Fruit fly (Drosophila melanogaster) whole organism, adult: ENCODE data around the gene hop.

Experiments
- CG11617 ChIP-seq: fragments of 200-800 bp; sonication (Bioruptor generic); optimal IDR thresholded peaks from 2 replicates; lab custom pipeline; 2017; ENCODE audit warnings: mild to moderate bottlenecking, missing biosample characterization, missing genetic modification reagents, missing genetic modification characterization
- CG12768 ChIP-seq: fragments of 200-800 bp; sonication (Bioruptor generic); optimal IDR thresholded peaks from 2 replicates; lab custom pipeline; 2017; ENCODE audit warnings: missing biosample characterization, missing genetic modification characterization, mild to moderate bottlenecking, moderate library complexity, missing genetic modification reagents
- CG14711 ChIP-seq: fragments of 200-800 bp; sonication (Bioruptor generic); optimal IDR thresholded peaks from 2 replicates; lab custom pipeline; 2018; ENCODE audit warnings: missing biosample characterization, mild to moderate bottlenecking, missing genetic modification characterization, moderate library complexity
- CG1620 ChIP-seq: fragments of 200-800 bp; sonication (Bioruptor generic); optimal IDR thresholded peaks from 2 replicates; lab custom pipeline; 2016; ENCODE audit warnings: missing biosample characterization, missing genetic modification characterization
- CG33017 ChIP-seq: fragments of 200-800 bp; sonication (Bioruptor generic); optimal IDR thresholded peaks from 2 replicates; lab custom pipeline; 2018; ENCODE audit warnings: missing biosample characterization, mild to moderate bottlenecking, missing genetic modification characterization, moderate library complexity
- CG5204 ChIP-seq: fragments of 200-800 bp; sonication (Bioruptor generic); optimal IDR thresholded peaks from 2 replicates; lab custom pipeline; 2016; ENCODE audit warnings: missing biosample characterization, missing genetic modification characterization
- CG7045 ChIP-seq: fragments of 200-800 bp; sonication (Bioruptor generic); optimal IDR thresholded peaks from 2 replicates; lab custom pipeline; 2017; ENCODE audit warnings: missing biosample characterization, mild to moderate bottlenecking, missing genetic modification characterization
- CG7101 ChIP-seq: fragments of 200-800 bp; sonication (Bioruptor generic); optimal IDR thresholded peaks from 2 replicates; lab custom pipeline; 2018; ENCODE audit warnings: missing biosample characterization, mild to moderate bottlenecking, missing genetic modification characterization, moderate library complexity
- Clk ChIP-seq: fragments of 200-800 bp; sonication (Bioruptor generic); optimal IDR thresholded peaks from 2 replicates; lab custom pipeline; 2017; ENCODE audit warnings: missing biosample characterization, missing genetic modification characterization
- Crg-1 ChIP-seq: fragments of 200-800 bp; sonication (Bioruptor generic); optimal IDR thresholded peaks from 2 replicates; lab custom pipeline; 2016; ENCODE audit warnings: missing biosample characterization, missing genetic modification characterization
- Hr96 ChIP-seq: fragments of 200-800 bp; sonication (Bioruptor generic); optimal IDR thresholded peaks from 2 replicates; lab custom pipeline; 2016; ENCODE audit warnings: missing biosample characterization, missing genetic modification characterization
- Mnt ChIP-seq: fragments of 200-800 bp; sonication (Bioruptor generic); optimal IDR thresholded peaks from 2 replicates; lab custom pipeline; 2016; ENCODE audit warnings: missing biosample characterization, mild to moderate bottlenecking, missing genetic modification characterization
- bab1 ChIP-seq: fragments of 200-800 bp; sonication (Bioruptor generic); optimal IDR thresholded peaks from 3 replicates; lab custom pipeline; 2019; ENCODE audit warnings: missing biosample characterization, mild to moderate bottlenecking, missing genetic modification characterization, moderate library complexity
- cic ChIP-seq: fragments of 200-800 bp; sonication (Bioruptor generic); optimal IDR thresholded peaks from 2 replicates; lab custom pipeline; 2017; ENCODE audit warnings: missing biosample characterization, mild to moderate bottlenecking, missing genetic modification characterization, moderate library complexity
- cnc ChIP-seq, 2 experiments: fragments of >200 bp; optimal IDR thresholded peaks; 2 replicates each; lab custom pipeline; 2017
- kay ChIP-seq: fragments of 200-800 bp; sonication (Bioruptor generic); peaks from one replicate; lab custom pipeline; 2016; ENCODE audit warnings: missing biosample characterization, missing genetic modification characterization, borderline replicate concordance
- ovo ChIP-seq: fragments of 200-800 bp; sonication (Bioruptor generic); optimal IDR thresholded peaks from 2 replicates; lab custom pipeline; 2016; ENCODE audit warnings: missing biosample characterization, missing genetic modification characterization
- pad ChIP-seq: fragments of 200-800 bp; sonication (Bioruptor generic); optimal IDR thresholded peaks from 3 replicates; lab custom pipeline; 2017; ENCODE audit warnings: missing biosample characterization, missing genetic modification characterization, mild to moderate bottlenecking, moderate library complexity, missing genetic modification reagents
- tj ChIP-seq: fragments of 200-800 bp; sonication (Bioruptor generic); optimal IDR thresholded peaks from 3 replicates; lab custom pipeline; 2017; ENCODE audit warnings: missing biosample characterization, mild to moderate bottlenecking, missing genetic modification characterization, moderate library complexity
- toe ChIP-seq: fragments of 200-800 bp; sonication (Bioruptor generic); optimal IDR thresholded peaks from 2 replicates; lab custom pipeline; 2016; ENCODE audit warnings: missing biosample characterization, missing genetic modification characterization

hop gene

dm6 chrX:11348829-11349228 is 19.1 kb downstream of the hop start, which contains the start of gene CG1738:
Gene CG1738, plus strand, starts transcription at chrX:11349049.
- peak; percentile 52 for TF ChIP-seq CG7101 (tag; lab: Kevin White, UChicago)
- peak; percentile 55 for TF ChIP-seq CG14711 (tag; lab: Kevin White, UChicago)
- TF ChIP-seq Mnt (GFP tag; lab: Kevin White, UChicago), result peak; percentile 95
- TF ChIP-seq CG11617 (GFP tag; lab: Kevin White, UChicago), result peak; percentile 9
- TF ChIP-seq Crg-1, result no peak

dm6 chrX:11347809-11348208 is 20.1 kb downstream of the hop start, which contains the start of the genes GCS1 and CG11756:
Gene GCS1, minus strand, starts transcription at chrX:11348001.
Gene CG11756, plus strand, starts transcription at chrX:11348120.
- TF ChIP-seq Clk (GFP tag; lab: Kevin White, UChicago) (no peak), CG1620 (GFP tag; lab: Kevin White, UChicago) (peak; percentile 8), toe (GFP tag; lab: Kevin White, UChicago) (no peak), CG7045 (GFP tag; lab: Kevin White, UChicago) (no peak), CG5204 (GFP tag; lab: Kevin White, UChicago) (no peak), Crg-1 (no peak), Mnt (GFP tag; lab: Kevin White, UChicago) (peak; percentile 19), tj (GFP tag; lab: Kevin White, UChicago) (no peak), CG14711 (tag; lab: Kevin White, UChicago) (no peak), kay (GFP tag; lab: Kevin White, UChicago) (no peak), cic (GFP tag; lab: Kevin White, UChicago) (no peak), bab1 (GFP tag; lab: Kevin White, UChicago) (peak; percentile 12), CG7101 (tag; lab: Kevin White, UChicago) (no peak), pad (no peak), ovo (GFP tag; lab: Kevin White, UChicago) (no peak), CG11617 (GFP tag; lab: Kevin White, UChicago) (peak; percentile 12), Hr96 (GFP tag; lab: Kevin White, UChicago) (no peak), cnc (optimal IDR thresholded peaks at IDR 0.05; lab: Kevin White, UChicago) (no peak), CG12768 (GFP tag; lab: Kevin White, UChicago) (no peak), CG33017 (no peak)

- TF ChIP-seq CG33017, result no peak
- no peak for TF ChIP-seq Clk (GFP tag; lab: Kevin White, UChicago)
- TF ChIP-seq tj (GFP tag; lab: Kevin White, UChicago), result no peak
- TF ChIP-seq cnc (optimal IDR thresholded peaks at IDR 0.05; lab: Kevin White, UChicago), result no peak
- no peak for TF ChIP-seq CG1620 (GFP tag; lab: Kevin White, UChicago)
- TF ChIP-seq CG11617 (GFP tag; lab: Kevin White, UChicago), result no peak
These were observed 25.1 kb downstream of the hop start for dm6 chrX:11342771-11343170.

- TF ChIP-seq Mnt (GFP tag; lab: Kevin White, UChicago), result no peak
- TF ChIP-seq CG7101 (tag; lab: Kevin White, UChicago), result peak; percentile 8
These were observed 25.7 kb downstream of the hop start for dm6 chrX:11342168-11342567.

dm6 chrX:11340719-11341322 is 27.1 kb downstream of the hop start:
- TF ChIP-seq CG7045 (GFP tag; lab: Kevin White, UChicago) (peak; percentile 7), cic (GFP tag; lab: Kevin White, UChicago) (peak; percentile 16), CG33017 (no peak), CG7101 (tag; lab: Kevin White, UChicago) (peak; percentile 23), pad (peak; percentile 97), Clk (GFP tag; lab: Kevin White, UChicago) (no peak), CG1620 (GFP tag; lab: Kevin White, UChicago) (peak; percentile 29), tj (GFP tag; lab: Kevin White, UChicago) (peak; percentile 99), CG5204 (GFP tag; lab: Kevin White, UChicago) (peak; percentile 44), CG11617 (GFP tag; lab: Kevin White, UChicago) (peak; percentile 34), ovo (GFP tag; lab: Kevin White, UChicago) (peak; percentile 36), CG14711 (tag; lab: Kevin White, UChicago) (peak; percentile 9), Hr96 (GFP tag; lab: Kevin White, UChicago) (no peak)

dm6 chrX:11339868-11340548 is 27.9 kb downstream of the hop start, which contains the start of the genes CG34348 and Kap3:
Gene CG34348, plus strand, starts transcription at chrX:11339873.
Gene Kap3, minus strand, starts transcription at chrX:11340084.
- TF ChIP-seq tj (GFP tag; lab: Kevin White, UChicago) (no peak), CG7101 (tag; lab: Kevin White, UChicago) (no peak), CG33017 (no peak), bab1 (GFP tag; lab: Kevin White, UChicago) (peak; percentile 16), Hr96 (GFP tag; lab: Kevin White, UChicago) (no peak), kay (GFP tag; lab: Kevin White, UChicago) (no peak), CG14711 (tag; lab: Kevin White, UChicago) (no peak)
